Worm (Caenorhabditis elegans) whole organism, L3 larva: ENCODE measurements around the gene K10C2.6.

Source experiments
- ZK546.5 ChIP-seq: sonication (generic microtip); optimal IDR thresholded peaks from 2 replicates; lab custom pipeline; 2017; ENCODE audit warnings: missing biosample characterization, missing genetic modification characterization
- aly-2 ChIP-seq: fragments of 150-350 bp; optimal IDR thresholded peaks from 2 replicates; lab custom pipeline; 2014; ENCODE audit warnings: missing biosample characterization, missing genetic modification characterization
- ama-1 ChIP-seq: fragments of 150-350 bp; optimal IDR thresholded peaks from 2 replicates; lab custom pipeline; 2018
- ceh-16 ChIP-seq: sonication (generic microtip); optimal IDR thresholded peaks from 2 replicates; lab custom pipeline; 2017; ENCODE audit warnings: missing biosample characterization, missing genetic modification characterization
- elt-1 ChIP-seq: fragments of 150-350 bp; optimal IDR thresholded peaks from 2 replicates; lab custom pipeline; 2014; ENCODE audit warnings: missing biosample characterization, missing genetic modification characterization
- elt-2 ChIP-seq: sonication (generic microtip); optimal IDR thresholded peaks from 2 replicates; lab custom pipeline; 2016; ENCODE audit warnings: missing genetic modification reagents, mild to moderate bottlenecking, missing genetic modification characterization, missing compliant biosample characterization
- lin-15B ChIP-seq: fragments of 150-350 bp; optimal IDR thresholded peaks from 2 replicates; lab custom pipeline; 2014; ENCODE audit warnings: missing biosample characterization, missing genetic modification characterization
- lin-39 ChIP-seq: fragments of 150-350 bp; optimal IDR thresholded peaks from 2 replicates; lab custom pipeline; 2018; ENCODE audit warnings: missing biosample characterization, missing genetic modification reagents, missing genetic modification characterization
- nfya-1 ChIP-seq: sonication (generic microtip); optimal IDR thresholded peaks from 2 replicates; lab custom pipeline; 2017; ENCODE audit warnings: missing genetic modification characterization, mild to moderate bottlenecking, missing compliant biosample characterization, antibody characterized with exemption, moderate library complexity; ENCODE audit not compliant: insufficient read depth
- nhr-11 ChIP-seq: fragments of 150-350 bp; optimal IDR thresholded peaks from 2 replicates; lab custom pipeline; 2014; ENCODE audit warnings: missing biosample characterization, missing genetic modification characterization
- nhr-12 ChIP-seq: fragments of 150-350 bp; optimal IDR thresholded peaks from 2 replicates; lab custom pipeline; 2014; ENCODE audit warnings: missing biosample characterization, missing genetic modification characterization
- nhr-25 ChIP-seq: sonication (generic microtip); optimal IDR thresholded peaks from 2 replicates; lab custom pipeline; 2017; ENCODE audit warnings: missing biosample characterization, missing genetic modification characterization
- pha-4 ChIP-seq: fragments of 150-350 bp; optimal IDR thresholded peaks from 2 replicates; lab custom pipeline; 2014; ENCODE audit warnings: missing biosample characterization, missing genetic modification reagents, missing genetic modification characterization

ce11 chrX:6443373-6443772, 7.9 kb upstream of the K10C2.6 start, which contains the start of gene K10C2.7:
- no peak for TF ChIP-seq aly-2
- no peak for TF ChIP-seq ZK546.5 (tag; lab: Kevin White, UChicago)
- no peak for TF ChIP-seq nhr-11
- no peak for TF ChIP-seq elt-2 (tag; lab: Kevin White, UChicago)
- TF ChIP-seq pha-4 = no peak
- no peak for TF ChIP-seq lin-39
- TF ChIP-seq ama-1 (lab: Kevin White, UChicago) = no peak
- TF ChIP-seq ceh-16 = no peak
- TF ChIP-seq lin-15B = no peak
- TF ChIP-seq elt-1 (tag; lab: Kevin White, UChicago) = no peak
- TF ChIP-seq nfya-1 (tag; lab: Kevin White, UChicago) = no peak
- no peak for TF ChIP-seq nhr-12 (tag; lab: Kevin White, UChicago)
- no peak for TF ChIP-seq nhr-25 (tag; lab: Kevin White, UChicago)
